Worm (Caenorhabditis elegans) whole organism, dauer: ENCODE data around the gene Y37H2A.14.

ENCODE experiments used
- unc-62 ChIP-seq: sonication (generic microtip); optimal IDR thresholded peaks from 2 replicates; lab custom pipeline; 2017; ENCODE audit warnings: missing biosample characterization, missing genetic modification reagents, missing genetic modification characterization

The Y37H2A.14 gene

DNA sequence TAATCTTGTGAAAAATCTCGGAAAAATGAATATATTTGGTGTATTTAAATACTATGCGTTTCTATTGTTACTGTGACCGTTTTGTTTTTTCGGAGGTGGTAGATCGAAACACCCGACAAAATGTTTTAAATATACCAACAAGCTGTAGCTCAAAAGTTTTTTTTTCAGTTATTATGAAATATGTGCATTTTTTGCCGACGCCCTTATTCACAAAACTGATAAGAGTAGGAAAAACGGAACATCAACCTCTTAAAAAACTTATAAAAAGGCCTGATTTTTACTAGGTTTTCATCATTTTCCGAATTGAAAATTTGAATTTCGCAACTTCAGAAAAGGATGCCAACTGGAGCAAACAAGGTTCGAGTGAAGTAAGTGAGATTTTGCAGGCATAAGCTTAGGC is at the start of gene Y37H2A.14:
Gene Y37H2A.14, plus strand, starts transcription at position 301 of the 400 bp plus-strand sequence.
- TF ChIP-seq unc-62 (GFP tag; lab: Kevin White, UChicago): no peak

DNA sequence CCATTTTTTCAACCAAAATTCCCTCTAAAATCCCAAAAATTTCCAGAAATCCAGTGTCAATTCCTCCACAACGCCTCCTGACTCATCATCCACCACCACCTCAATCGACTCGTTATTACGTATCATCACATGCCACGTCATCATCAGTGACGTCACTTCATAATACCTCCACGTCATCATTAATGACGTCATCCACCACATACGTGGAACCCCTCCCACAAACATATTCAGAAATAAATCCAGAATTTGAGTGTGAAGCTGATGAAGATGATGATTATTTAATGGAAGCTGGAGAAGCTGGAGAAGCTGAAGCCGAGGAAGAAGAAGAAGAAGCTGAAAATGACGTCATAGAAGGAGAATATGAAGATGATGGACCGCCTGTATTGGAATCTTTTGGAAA is 49.6 kb upstream of the Y37H2A.14 start:
- TF ChIP-seq unc-62 (GFP tag; lab: Kevin White, UChicago): no peak

DNA sequence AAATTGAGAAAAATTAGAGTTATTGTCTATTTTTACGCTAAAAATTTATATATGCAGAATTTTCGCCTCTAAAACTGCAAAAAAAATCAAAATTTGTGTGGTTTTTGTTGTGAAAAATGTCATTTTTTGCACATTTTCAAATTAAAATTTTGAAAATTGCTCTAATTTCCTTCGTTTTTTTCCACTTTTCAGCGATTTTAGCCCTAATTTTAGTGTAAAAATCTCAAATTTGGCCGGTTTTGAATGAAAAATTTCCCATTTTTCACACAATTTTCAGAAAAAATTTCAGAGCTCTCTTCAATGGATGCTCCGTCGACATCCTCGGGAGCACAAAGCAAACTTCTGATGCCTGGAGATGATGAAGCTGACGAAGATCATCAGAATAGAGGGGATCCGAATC is 45.2 kb upstream of the Y37H2A.14 start, which contains the start of gene par-4:
Gene par-4, plus strand, starts transcription at position 301 of the 400 bp plus-strand sequence.
- no peak for TF ChIP-seq unc-62 (GFP tag; lab: Kevin White, UChicago)

DNA sequence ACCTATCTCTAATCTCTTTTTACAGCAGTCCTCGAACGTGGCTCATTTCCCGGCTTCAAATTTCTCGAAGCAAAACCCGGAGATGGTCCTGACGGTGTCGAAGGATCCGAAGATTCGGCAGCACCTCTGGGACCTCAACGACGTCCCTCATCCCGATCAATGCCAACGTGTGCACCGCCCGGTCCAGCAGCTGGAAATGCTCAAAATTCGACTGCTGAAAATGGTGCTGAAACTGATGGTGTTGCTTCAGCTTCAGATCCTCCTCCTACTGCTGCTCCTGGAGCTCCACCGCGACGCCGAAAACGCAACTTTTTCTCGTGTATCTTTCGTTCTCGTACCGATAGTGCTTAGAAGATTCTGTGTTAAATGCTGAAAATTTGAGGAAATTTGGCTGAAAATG is 37.5 kb upstream of the Y37H2A.14 start:
- no peak for TF ChIP-seq unc-62 (GFP tag; lab: Kevin White, UChicago)

DNA sequence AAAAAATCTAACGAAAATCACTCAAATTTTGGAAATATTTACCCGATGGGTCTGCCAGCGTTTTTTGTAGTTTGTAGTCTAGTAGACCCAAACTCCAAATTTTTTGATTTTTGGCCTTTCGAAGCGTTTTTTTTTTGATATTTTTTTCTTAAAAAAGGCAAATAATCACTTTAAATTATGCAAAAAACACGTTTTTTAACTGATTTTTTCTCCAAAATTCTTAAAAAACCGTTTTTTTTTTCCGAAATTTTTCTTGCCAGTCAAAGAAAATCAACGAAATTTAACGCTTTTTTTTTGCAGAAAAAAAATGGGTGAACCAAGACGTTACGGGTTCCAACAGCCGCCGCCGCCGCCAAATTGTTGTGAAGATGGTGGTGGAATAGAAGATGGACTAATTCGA is 35.6 kb upstream of the Y37H2A.14 start, which contains the start of gene Y37H2A.1:
Gene Y37H2A.1, plus strand, starts transcription at position 301 of the 400 bp plus-strand sequence.
- TF ChIP-seq unc-62 (GFP tag; lab: Kevin White, UChicago): no peak

DNA sequence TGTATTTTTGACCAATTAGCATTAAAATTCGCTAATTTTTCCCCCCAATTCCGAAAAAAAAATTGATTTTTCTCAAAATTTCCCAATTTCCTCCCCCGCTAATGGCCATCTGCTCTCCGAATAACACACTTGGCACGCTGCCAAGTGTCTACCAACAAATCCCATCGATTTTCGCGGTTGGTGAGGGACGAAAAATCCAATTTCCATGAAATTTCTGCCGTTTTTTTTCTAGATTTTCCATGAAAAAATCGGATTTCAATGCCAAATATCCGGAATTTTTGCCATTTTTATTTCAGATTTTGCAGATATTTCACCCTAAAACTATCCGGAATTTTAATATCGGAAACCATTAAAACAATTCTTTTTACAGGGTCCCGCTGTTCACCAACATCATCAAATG is 34.1 kb upstream of the Y37H2A.14 start:
- TF ChIP-seq unc-62 (GFP tag; lab: Kevin White, UChicago): no peak

DNA sequence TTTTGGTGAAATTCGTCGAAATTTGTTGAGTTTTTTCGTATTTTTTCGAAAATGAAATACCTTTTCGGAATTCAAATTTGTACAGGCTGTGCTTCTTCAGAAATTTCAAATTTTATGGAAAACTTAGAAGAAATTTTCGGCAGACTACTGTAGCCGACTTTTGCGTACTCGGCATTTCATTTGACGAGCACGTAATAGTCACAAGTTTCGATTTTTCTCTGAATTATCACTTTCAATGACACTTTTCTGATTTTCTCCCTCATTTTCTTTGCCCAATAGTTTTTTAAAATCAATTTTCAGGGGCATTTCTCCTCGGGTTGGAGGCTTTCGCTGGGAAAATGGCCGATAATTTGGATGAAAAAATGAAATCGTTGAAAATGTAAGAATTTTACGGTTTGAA is 19.9 kb upstream of the Y37H2A.14 start, which contains the start of gene fbxa-107:
Gene fbxa-107, plus strand, starts transcription at position 301 of the 400 bp plus-strand sequence.
- no peak for TF ChIP-seq unc-62 (GFP tag; lab: Kevin White, UChicago)

DNA sequence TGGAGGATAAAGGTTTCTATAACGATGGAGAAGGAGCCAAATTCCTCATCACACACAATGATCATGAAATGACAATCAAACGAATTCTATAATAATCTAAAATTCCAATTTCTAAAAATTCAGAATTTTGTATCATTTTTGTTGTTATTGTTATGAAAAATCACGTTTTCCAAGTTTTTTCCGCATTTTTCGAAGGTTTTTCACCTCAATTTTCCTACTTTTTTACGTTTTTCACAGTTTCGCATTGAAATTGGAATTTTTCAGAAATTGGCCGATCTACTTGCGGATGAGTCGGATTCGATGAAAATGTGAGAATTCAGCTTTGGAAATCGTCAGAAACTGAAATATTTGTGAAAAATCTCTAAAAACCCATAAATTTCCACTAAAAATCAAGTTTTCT is 18.5 kb upstream of the Y37H2A.14 start, which contains the start of gene fbxa-210:
Gene fbxa-210, plus strand, starts transcription at position 301 of the 400 bp plus-strand sequence.
- TF ChIP-seq unc-62 (GFP tag; lab: Kevin White, UChicago): no peak

DNA sequence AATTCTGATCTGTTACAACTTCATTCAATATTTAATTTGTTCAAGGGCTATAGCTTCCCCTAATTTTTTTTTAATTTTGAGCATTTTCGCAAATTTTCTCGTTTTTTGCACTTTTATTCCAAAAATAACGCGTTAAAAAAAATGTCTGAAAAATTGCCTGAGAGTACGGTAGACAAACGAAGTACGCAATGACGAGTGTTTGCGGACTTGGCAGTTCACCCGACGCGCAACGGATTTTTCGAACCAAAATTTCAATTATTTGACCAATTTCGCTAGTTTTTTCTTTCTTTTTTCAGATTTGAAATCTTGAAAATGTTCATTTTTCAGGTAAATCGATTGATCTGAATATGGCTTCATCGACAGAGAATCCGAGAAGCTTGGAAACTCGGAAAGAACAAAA is 16.4 kb upstream of the Y37H2A.14 start, which contains the start of gene fbxa-211:
Gene fbxa-211, plus strand, starts transcription at position 328 of the 400 bp plus-strand sequence.
- no peak for TF ChIP-seq unc-62 (GFP tag; lab: Kevin White, UChicago)

DNA sequence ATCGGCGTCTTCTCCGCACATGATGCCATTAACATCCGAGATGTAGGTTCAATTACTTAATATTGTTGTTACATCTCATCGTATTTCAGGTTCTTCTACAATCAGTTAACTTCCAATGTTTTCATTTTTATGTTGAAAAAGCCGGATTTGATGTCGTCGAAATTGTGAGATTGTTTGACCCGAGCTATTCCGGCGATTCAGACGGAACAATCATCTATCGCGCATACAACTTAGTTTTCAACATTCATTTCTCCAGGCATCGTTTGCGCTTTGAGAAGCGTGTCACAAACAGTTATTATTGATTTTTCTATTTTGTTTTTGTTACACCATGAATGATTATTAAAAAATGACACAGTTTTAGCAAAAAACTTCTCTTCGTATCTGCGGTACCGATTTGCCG is 15.0 kb upstream of the Y37H2A.14 start:
- no peak for TF ChIP-seq unc-62 (GFP tag; lab: Kevin White, UChicago)

DNA sequence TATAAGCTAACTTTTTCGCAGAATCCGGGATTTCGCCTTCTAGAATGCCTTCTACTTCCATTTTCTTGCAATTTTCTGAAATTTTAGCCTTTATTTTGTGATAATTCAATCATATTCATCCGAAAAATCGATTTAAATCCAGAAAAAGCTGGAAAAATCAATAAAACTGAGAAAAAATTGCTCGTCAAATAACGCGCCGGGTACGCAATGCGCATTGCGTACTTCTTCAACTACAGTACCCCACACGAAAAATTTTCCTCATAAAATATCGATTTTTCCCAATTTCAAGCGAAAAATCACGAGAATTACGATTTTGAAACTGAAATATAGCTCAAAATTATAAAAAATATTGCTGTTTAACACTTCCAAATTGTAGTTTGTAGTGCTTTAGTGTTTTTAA is 12.5 kb upstream of the Y37H2A.14 start, which contains the start of gene Y37H2A.12:
Gene Y37H2A.12, minus strand, starts transcription at position 81 of the 400 bp plus-strand sequence.
- no peak for TF ChIP-seq unc-62 (GFP tag; lab: Kevin White, UChicago)

DNA sequence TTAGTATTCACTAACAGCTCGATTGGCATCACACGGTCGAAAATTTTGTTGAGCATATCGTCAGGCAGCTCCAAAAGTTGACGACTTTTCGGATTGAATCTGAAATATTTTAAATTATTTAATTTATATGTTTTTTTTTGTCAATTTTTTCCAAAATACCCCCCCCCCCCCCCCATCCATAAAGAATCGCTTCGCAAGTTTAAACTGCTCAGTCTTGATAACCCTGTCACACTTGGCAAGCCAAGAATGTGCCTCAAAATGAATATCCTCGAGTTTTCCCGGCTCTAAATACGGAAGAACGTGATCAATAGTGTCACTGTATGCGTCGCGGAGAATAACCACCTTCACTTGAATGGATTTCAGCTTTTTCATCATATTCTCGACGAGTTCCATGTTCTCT is 10.4 kb upstream of the Y37H2A.14 start, which contains the start of gene Y37H2A.18:
Gene Y37H2A.18, minus strand, starts transcription at position 101 of the 400 bp plus-strand sequence.
- no peak for TF ChIP-seq unc-62 (GFP tag; lab: Kevin White, UChicago)

DNA sequence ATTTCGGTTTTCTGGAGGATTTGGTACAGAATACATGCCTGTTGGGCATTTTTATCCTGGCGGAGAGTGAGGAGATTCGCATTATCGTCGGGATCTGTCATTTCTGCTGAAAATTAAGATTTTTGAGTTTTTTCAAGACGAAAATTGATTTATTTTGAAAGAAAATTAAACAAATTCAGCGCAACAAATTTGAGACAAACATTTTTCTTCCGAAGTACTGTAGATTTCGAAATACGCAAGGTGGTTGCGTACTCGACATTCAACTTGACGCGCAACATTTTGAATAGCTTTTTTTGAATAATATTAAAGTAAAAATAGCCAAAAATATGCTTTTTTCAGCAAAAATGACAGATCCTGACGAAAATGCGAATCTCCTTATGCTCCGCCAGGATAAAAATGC is 9.2 kb upstream of the Y37H2A.14 start, which contains the start of gene Y37H2A.7:
Gene Y37H2A.7, minus strand, starts transcription at position 101 of the 400 bp plus-strand sequence.
- TF ChIP-seq unc-62 (GFP tag; lab: Kevin White, UChicago): no peak

DNA sequence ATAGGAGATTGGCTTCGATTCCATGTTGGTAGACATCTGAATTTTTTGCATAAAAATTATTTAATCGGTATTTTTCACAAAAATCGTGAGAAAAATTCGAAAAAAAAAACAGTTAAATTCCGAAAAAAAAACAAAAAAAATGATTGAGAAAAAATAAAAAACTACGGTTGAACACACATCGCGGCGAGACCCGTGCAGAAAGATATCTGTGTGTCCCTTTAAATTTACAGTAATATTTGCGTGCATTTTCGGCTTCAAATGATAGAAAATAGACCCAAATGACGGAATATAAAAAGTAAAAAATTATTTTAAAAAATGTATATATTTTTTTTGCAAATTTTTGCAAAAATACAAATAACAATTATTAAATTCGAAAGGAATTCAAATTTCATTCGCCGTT is 5.9 kb upstream of the Y37H2A.14 start:
- no peak for TF ChIP-seq unc-62 (GFP tag; lab: Kevin White, UChicago)

DNA sequence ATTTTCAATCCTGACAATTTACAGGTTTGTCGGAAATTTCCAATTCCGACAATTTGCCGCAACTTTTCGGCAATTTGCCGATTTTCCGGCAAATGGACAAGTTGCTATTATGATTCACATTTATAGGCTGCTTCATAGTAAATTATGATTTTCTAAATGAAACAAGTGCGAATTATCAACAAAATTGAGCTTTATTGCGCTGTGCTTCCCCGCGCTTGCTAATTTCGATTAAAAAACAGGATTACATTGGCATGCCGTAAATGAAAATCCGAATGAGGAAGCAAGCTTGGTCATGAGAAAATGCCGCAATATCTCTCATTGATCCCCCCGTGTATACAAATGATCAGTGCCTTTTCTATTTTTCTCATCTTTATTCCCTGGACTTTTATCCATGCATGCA is 4.8 kb upstream of the Y37H2A.14 start, which contains the start of gene Y37H2A.10:
Gene Y37H2A.10, plus strand, starts transcription at position 301 of the 400 bp plus-strand sequence.
- TF ChIP-seq unc-62 (GFP tag; lab: Kevin White, UChicago): no peak

DNA sequence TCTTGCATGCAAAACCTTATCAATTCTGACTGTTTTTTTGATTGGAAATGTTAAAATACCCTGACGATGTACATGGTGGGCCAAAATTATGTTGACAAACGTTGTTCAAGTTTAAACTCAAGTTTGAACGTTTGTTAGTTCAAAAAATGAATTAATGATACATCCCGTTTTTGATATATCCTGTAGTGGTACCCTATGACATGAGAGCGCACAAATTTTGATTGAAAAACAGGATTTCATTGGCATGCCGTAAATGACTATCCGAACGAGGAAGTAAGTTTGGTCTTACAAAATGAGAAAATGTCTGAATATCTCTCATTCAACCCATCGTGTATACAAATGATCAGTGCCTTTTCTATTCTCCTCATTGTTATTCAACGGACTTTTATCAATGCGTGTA is 2.4 kb upstream of the Y37H2A.14 start, which contains the start of gene Y37H2A.11:
Gene Y37H2A.11, plus strand, starts transcription at position 301 of the 400 bp plus-strand sequence.
- TF ChIP-seq unc-62 (GFP tag; lab: Kevin White, UChicago): no peak

DNA sequence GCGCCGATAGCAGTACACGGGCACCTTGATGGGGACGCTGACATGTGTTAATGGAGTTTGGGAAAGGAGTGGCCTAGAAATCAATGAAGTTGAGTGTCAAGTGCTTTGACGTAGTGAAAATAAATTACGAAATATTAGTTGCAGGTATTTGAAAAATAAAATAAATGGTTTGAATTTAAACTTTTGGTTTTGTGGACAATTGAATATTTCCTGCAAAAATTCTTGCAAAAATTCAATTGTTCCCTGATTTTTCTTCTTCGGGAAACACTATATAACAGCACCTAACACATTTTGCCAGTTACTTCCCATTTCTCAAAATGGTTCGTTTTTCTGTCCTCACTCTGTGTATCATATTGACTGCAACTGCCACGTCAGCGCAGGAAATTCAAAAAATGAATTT is 996 bp upstream of the Y37H2A.14 start, which contains the start of gene Y37H2A.13:
Gene Y37H2A.13, plus strand, starts transcription at position 301 of the 400 bp plus-strand sequence.
- no peak for TF ChIP-seq unc-62 (GFP tag; lab: Kevin White, UChicago)
